Fruit fly (Drosophila melanogaster): ENCODE data around the gene mthl1.

dm6 chrX:16596250-16596793 lies 44.4 kb upstream of the mthl1 start:
- TF ChIP-seq EcR (GFP tag; optimal IDR thresholded peaks at IDR 0.05) (no peak), CG9948 (tag; optimal IDR thresholded peaks at IDR 0.05) (no peak), CG13204 (GFP tag; optimal IDR thresholded peaks at IDR 0.05) (no peak), CG34367 (tag; optimal IDR thresholded peaks at IDR 0.05) (no peak), CG17806 (tag; optimal IDR thresholded peaks at IDR 0.05) (no peak), fd96Ca (GFP tag; IDR thresholded peaks at IDR 0.05) (no peak), D1 (tag; optimal IDR thresholded peaks at IDR 0.05) (no peak)

Data from whole organism, pupa.